Worm (Caenorhabditis elegans) whole organism, L4 larva: Measurements from ENCODE around the gene srv-3.

Experiments used
- D1046.2 ChIP-seq: fragments of 200-800 bp; sonication (Bioruptor generic); IDR thresholded peaks from 2 replicates; pipeline ENCODE4 v1.3.6; 2022; ENCODE audit warnings: missing genetic modification characterization, missing compliant biosample characterization
- F37D6.2 ChIP-seq: sonication (generic microtip); optimal IDR thresholded peaks from 2 replicates; lab custom pipeline; 2016; ENCODE audit warnings: mild to moderate bottlenecking, missing genetic modification characterization, missing compliant biosample characterization
- F44E2.7 ChIP-seq: fragments of 200-800 bp; sonication (Bioruptor generic); IDR thresholded peaks from 2 replicates; pipeline ENCODE4 v2.1.2; 2022; ENCODE audit warnings: missing genetic modification characterization, missing compliant biosample characterization
- R02D3.7 ChIP-seq: fragments of 150-350 bp; sonication (generic microtip); optimal IDR thresholded peaks from 3 replicates; lab custom pipeline; 2014; ENCODE audit warnings: missing biosample characterization, missing genetic modification characterization
- Y75B8A.6 ChIP-seq: fragments of 200-800 bp; sonication (Bioruptor generic); IDR thresholded peaks from 2 replicates; pipeline ENCODE4 v1.3.6; 2022; ENCODE audit warnings: missing genetic modification reagents, missing genetic modification characterization, missing compliant biosample characterization
- ZK337.2 ChIP-seq: fragments of 200-800 bp; sonication (Bioruptor generic); IDR thresholded peaks from 2 replicates; pipeline ENCODE4 v1.3.6; 2022; ENCODE audit warnings: missing genetic modification reagents, missing genetic modification characterization, missing compliant biosample characterization
- aha-1 ChIP-seq: fragments of 150-350 bp; peaks from one replicate; lab custom pipeline; 2014; ENCODE audit warnings: missing biosample characterization, missing genetic modification characterization
- ama-1 ChIP-seq: fragments of 150-350 bp; optimal IDR thresholded peaks from 2 replicates; lab custom pipeline; 2014; ENCODE audit warnings: inconsistent platforms, mixed read lengths
- ceh-20 ChIP-seq: fragments of 200-800 bp; sonication (Bioruptor generic); IDR thresholded peaks from 2 replicates; pipeline ENCODE4 v1.3.6; 2022; ENCODE audit warnings: missing genetic modification reagents, missing genetic modification characterization, missing compliant biosample characterization
- ceh-32 ChIP-seq: sonication (generic microtip); optimal IDR thresholded peaks from 2 replicates; lab custom pipeline; 2016; ENCODE audit warnings: mild to moderate bottlenecking, missing genetic modification characterization, missing compliant biosample characterization; ENCODE audit not compliant: poor library complexity
- ces-1 ChIP-seq: fragments of 150-350 bp; sonication (generic microtip); optimal IDR thresholded peaks from 4 replicates; lab custom pipeline; 2014; ENCODE audit warnings: missing biosample characterization, missing genetic modification reagents, missing genetic modification characterization
- daf-16 ChIP-seq, 3 experiments: sonication (generic microtip); optimal IDR thresholded peaks; 2 replicates each; lab custom pipeline; 2016 to 2017; ENCODE audit warnings: missing genetic modification characterization in 3 of 3, missing genetic modification reagents in 3 of 3, mild to moderate bottlenecking in 2 of 3, missing compliant biosample characterization in 2 of 3, missing biosample characterization in 1 of 3, moderate library complexity in 1 of 3
- dmd-6 ChIP-seq: fragments of 200-800 bp; sonication (Bioruptor generic); IDR thresholded peaks from 2 replicates; pipeline ENCODE4 v1.3.6; 2022; ENCODE audit warnings: missing genetic modification reagents, missing genetic modification characterization, missing compliant biosample characterization
- dmd-8 ChIP-seq: fragments of 200-800 bp; sonication (Bioruptor generic); IDR thresholded peaks from 2 replicates; pipeline ENCODE4 v1.3.6; 2022; ENCODE audit warnings: missing genetic modification characterization, missing compliant biosample characterization
- dmd-9 ChIP-seq: fragments of 200-800 bp; sonication (Bioruptor generic); IDR thresholded peaks from 2 replicates; pipeline ENCODE4 v1.3.6; 2022; ENCODE audit warnings: missing genetic modification reagents, missing genetic modification characterization, missing compliant biosample characterization
- duxl-1 ChIP-seq: sonication (generic microtip); optimal IDR thresholded peaks from 2 replicates; lab custom pipeline; 2016; ENCODE audit warnings: mild to moderate bottlenecking, missing genetic modification characterization, moderate library complexity, missing compliant biosample characterization; ENCODE audit not compliant: poor library complexity
- dve-1 ChIP-seq: sonication (generic microtip); optimal IDR thresholded peaks from 2 replicates; lab custom pipeline; 2017; ENCODE audit warnings: antibody characterized with exemption, mild to moderate bottlenecking, missing genetic modification characterization, missing compliant biosample characterization; ENCODE audit not compliant: insufficient read depth
- egl-27 ChIP-seq: sonication (generic microtip); optimal IDR thresholded peaks from 3 replicates; lab custom pipeline; 2017; ENCODE audit warnings: missing biosample characterization, missing genetic modification reagents, missing genetic modification characterization
- hlh-11 ChIP-seq: fragments of 200-800 bp; sonication (Bioruptor generic); optimal IDR thresholded peaks from 2 replicates; lab custom pipeline; 2018; ENCODE audit warnings: mild to moderate bottlenecking, missing genetic modification characterization, missing compliant biosample characterization
- hlh-30 ChIP-seq: sonication (generic microtip); optimal IDR thresholded peaks from 2 replicates; lab custom pipeline; 2017; ENCODE audit warnings: antibody characterized with exemption, mild to moderate bottlenecking, missing genetic modification characterization, missing compliant biosample characterization; ENCODE audit not compliant: insufficient read depth
- lin-1 ChIP-seq: fragments of 200-800 bp; sonication (Bioruptor generic); IDR thresholded peaks from 2 replicates; pipeline ENCODE4 v1.3.6; 2022; ENCODE audit warnings: missing genetic modification reagents, missing genetic modification characterization, missing compliant biosample characterization
- lin-13 ChIP-seq: fragments of 150-350 bp; optimal IDR thresholded peaks from 2 replicates; lab custom pipeline; 2014; ENCODE audit warnings: missing biosample characterization, missing genetic modification reagents, missing genetic modification characterization
- lsy-2 ChIP-seq, 2 experiments: fragments of 150-350 bp in 1 of 2; sonication (generic microtip) in 1 of 2; optimal IDR thresholded peaks; 2 replicates each; lab custom pipeline; 2014 to 2017; ENCODE audit warnings: missing biosample characterization in 2 of 2, missing genetic modification characterization in 2 of 2
- madf-9 ChIP-seq: fragments of 200-800 bp; sonication (Bioruptor generic); conservative IDR thresholded peaks from 2 replicates; pipeline ENCODE4 v1.3.6; 2022; ENCODE audit warnings: missing genetic modification reagents, missing genetic modification characterization, missing compliant biosample characterization
- mes-2 ChIP-seq: sonication (generic microtip); optimal IDR thresholded peaks from 2 replicates; lab custom pipeline; 2016; ENCODE audit warnings: missing genotype, mild to moderate bottlenecking, missing genetic modification characterization, missing compliant biosample characterization; ENCODE audit not compliant: poor library complexity, severe bottlenecking
- mxl-3 ChIP-seq: fragments of 200-800 bp; sonication (Bioruptor generic); optimal IDR thresholded peaks from 2 replicates; lab custom pipeline; 2018; ENCODE audit warnings: mild to moderate bottlenecking, missing genetic modification characterization, missing compliant biosample characterization
- nhr-102 ChIP-seq: sonication (generic microtip); optimal IDR thresholded peaks from 2 replicates; lab custom pipeline; 2016; ENCODE audit warnings: mild to moderate bottlenecking, missing genetic modification characterization, moderate library complexity, missing compliant biosample characterization
- nhr-111 ChIP-seq: fragments of 200-800 bp; sonication (Bioruptor generic); optimal IDR thresholded peaks from 2 replicates; lab custom pipeline; 2018; ENCODE audit warnings: mild to moderate bottlenecking, missing genetic modification characterization, missing compliant biosample characterization
- nhr-28 ChIP-seq: fragments of 150-350 bp; optimal IDR thresholded peaks from 2 replicates; lab custom pipeline; 2014; ENCODE audit warnings: missing biosample characterization, missing genetic modification characterization
- nhr-41 ChIP-seq: fragments of 200-800 bp; sonication (Bioruptor generic); IDR thresholded peaks from 2 replicates; pipeline ENCODE4 v1.3.6; 2022; ENCODE audit warnings: missing genetic modification reagents, missing genetic modification characterization, missing compliant biosample characterization
- nhr-48 ChIP-seq: sonication (generic microtip); optimal IDR thresholded peaks from 2 replicates; lab custom pipeline; 2016; ENCODE audit warnings: mild to moderate bottlenecking, missing genetic modification characterization, missing compliant biosample characterization
- nhr-77 ChIP-seq: fragments of 150-350 bp; optimal IDR thresholded peaks from 2 replicates; lab custom pipeline; 2014; ENCODE audit warnings: missing biosample characterization, missing genetic modification characterization
- php-3 ChIP-seq: fragments of 200-800 bp; sonication (Bioruptor generic); IDR thresholded peaks from 2 replicates; pipeline ENCODE4 v1.3.6; 2022; ENCODE audit warnings: missing genetic modification reagents, missing genetic modification characterization, missing compliant biosample characterization
- pqm-1 ChIP-seq: sonication (generic microtip); optimal IDR thresholded peaks from 2 replicates; lab custom pipeline; 2017; ENCODE audit warnings: missing biosample characterization, missing genetic modification characterization
- rbr-2 ChIP-seq: sonication (generic microtip); optimal IDR thresholded peaks from 2 replicates; lab custom pipeline; 2016; ENCODE audit warnings: missing genotype, missing genetic modification characterization, missing compliant biosample characterization
- sdz-12 ChIP-seq: fragments of 200-800 bp; sonication (Bioruptor generic); optimal IDR thresholded peaks from 2 replicates; lab custom pipeline; 2018; ENCODE audit warnings: mild to moderate bottlenecking, missing genetic modification characterization, missing compliant biosample characterization
- snpc-1.2 ChIP-seq: fragments of 200-800 bp; sonication (Bioruptor generic); IDR thresholded peaks from 2 replicates; pipeline ENCODE4 v1.3.6; 2022; ENCODE audit warnings: missing genetic modification reagents, missing genetic modification characterization, missing compliant biosample characterization
- spr-1 ChIP-seq: sonication (generic microtip); optimal IDR thresholded peaks from 2 replicates; lab custom pipeline; 2016; ENCODE audit warnings: mild to moderate bottlenecking, missing genetic modification characterization, missing compliant biosample characterization
- tag-97 ChIP-seq: fragments of 200-800 bp; sonication (Bioruptor generic); IDR thresholded peaks from 2 replicates; pipeline ENCODE4 v1.3.6; 2022; ENCODE audit warnings: missing genetic modification characterization, missing compliant biosample characterization
- tra-1 ChIP-seq: fragments of 200-800 bp; sonication (Bioruptor generic); IDR thresholded peaks from 2 replicates; pipeline ENCODE4 v1.3.6; 2022; ENCODE audit warnings: missing genetic modification reagents, missing genetic modification characterization, missing compliant biosample characterization
- unc-130 ChIP-seq: sonication (generic microtip); optimal IDR thresholded peaks from 2 replicates; lab custom pipeline; 2016; ENCODE audit warnings: missing genetic modification reagents, missing genetic modification characterization, missing compliant biosample characterization
- unc-62 ChIP-seq, 3 experiments: fragments of 150-350 bp in 1 of 3; sonication (generic microtip); optimal IDR thresholded peaks in 2 of 3; peaks in 1 of 3; 1 replicate in 1 of 3; 2 replicates in 2 of 3; lab custom pipeline; 2014 to 2017; ENCODE audit warnings: missing biosample characterization in 3 of 3, missing genetic modification characterization in 3 of 3, missing genetic modification reagents in 3 of 3, missing genotype in 1 of 3
- vab-7 ChIP-seq: fragments of 200-800 bp; sonication (Bioruptor generic); IDR thresholded peaks from 2 replicates; pipeline ENCODE4 v1.3.6; 2022; ENCODE audit warnings: missing genetic modification reagents, missing genetic modification characterization, missing compliant biosample characterization
- zip-11 ChIP-seq: fragments of 200-800 bp; sonication (Bioruptor generic); IDR thresholded peaks from 2 replicates; pipeline ENCODE4 v1.3.6; 2022; ENCODE audit warnings: missing genetic modification characterization, missing compliant biosample characterization

Gene srv-3

ce11 chrV:19708849-19709248, at the start of gene srv-3:
srv-3 (minus strand) TSS chrV:19708949.
- TF ChIP-seq spr-1 (tag; lab: Kevin White, UChicago) (no peak), hlh-30 (tag; lab: Kevin White, UChicago) (no peak), ZK337.2 (GFP tag; lab: Robert Waterston, UW) (no peak), hlh-11 (tag; lab: Kevin White, UChicago) (no peak), ceh-32 (tag; lab: Kevin White, UChicago) (no peak), tra-1 (GFP tag; lab: Robert Waterston, UW) (no peak)

ce11 chrV:19756253-19756652, 47.5 kb upstream of the srv-3 start, which contains the start of gene W04E12.9:
W04E12.9 (plus strand) TSS chrV:19756553.
- TF ChIP-seq nhr-111 (no peak), snpc-1.2 (no peak), egl-27 (tag; lab: Kevin White, UChicago) (no peak), R02D3.7 (no peak), spr-1 (tag; lab: Kevin White, UChicago) (no peak), sdz-12 (GFP tag; lab: Kevin White, UChicago) (no peak), nhr-102 (no peak), aha-1 (tag; lab: Kevin White, UChicago) (no peak), F37D6.2 (tag; lab: Kevin White, UChicago) (no peak), D1046.2 (GFP tag; lab: Robert Waterston, UW) (no peak), zip-11 (GFP tag; lab: Robert Waterston, UW) (no peak), unc-130 (GFP tag; lab: Kevin White, UChicago) (no peak), hlh-30 (tag; lab: Kevin White, UChicago) (no peak), mes-2 (tag; lab: Kevin White, UChicago) (no peak), dve-1 (tag; lab: Kevin White, UChicago) (no peak), nhr-48 (tag; lab: Kevin White, UChicago) (no peak), vab-7 (GFP tag; lab: Robert Waterston, UW) (no peak), nhr-41 (GFP tag; lab: Robert Waterston, UW) (no peak), rbr-2 (tag; lab: Kevin White, UChicago) (no peak)

- TF ChIP-seq nhr-28 (tag; lab: Kevin White, UChicago), result peak; percentile 75
- TF ChIP-seq ama-1 (lab: Kevin White, UChicago), result no peak
- peak; percentile 95 for TF ChIP-seq dmd-6 (GFP tag; lab: Robert Waterston, UW)
- no peak for TF ChIP-seq tag-97
- no peak for TF ChIP-seq nhr-48 (tag; lab: Kevin White, UChicago)
- TF ChIP-seq duxl-1 (tag; lab: Kevin White, UChicago), result no peak
- TF ChIP-seq F37D6.2 (tag; lab: Kevin White, UChicago), result no peak
- TF ChIP-seq F44E2.7 (GFP tag; lab: Robert Waterston, UW), result no peak
- TF ChIP-seq hlh-11 (tag; lab: Kevin White, UChicago), result peak; percentile 68
- no peak for TF ChIP-seq madf-9 (GFP tag; lab: Robert Waterston, UW)
- TF ChIP-seq lin-13 (GFP tag; lab: Kevin White, UChicago), result no peak
- no peak for TF ChIP-seq R02D3.7
- no peak for TF ChIP-seq Y75B8A.6
- TF ChIP-seq pqm-1 (tag; lab: Kevin White, UChicago), result peak; percentile 84
- TF ChIP-seq dve-1 (tag; lab: Kevin White, UChicago), result peak; percentile 35
- TF ChIP-seq ces-1, result no peak
- TF ChIP-seq daf-16 (GFP tag; optimal IDR thresholded peaks at IDR 0.05; lab: Kevin White, UChicago), result no peak
- TF ChIP-seq daf-16 (tag; optimal IDR thresholded peaks at IDR 0.05; lab: Kevin White, UChicago), result peak; percentile 51
- TF ChIP-seq php-3 (GFP tag; lab: Robert Waterston, UW), result peak; percentile 80
- peak; percentile 25 for TF ChIP-seq nhr-77 (tag; lab: Kevin White, UChicago)
- TF ChIP-seq dmd-9 (GFP tag; lab: Robert Waterston, UW), result no peak
- 0 out of 2 replicates have a peak, but pooled peaks have one; percentile 14 for TF ChIP-seq lin-1 (GFP tag; lab: Robert Waterston, UW)
- TF ChIP-seq dmd-8 (GFP tag; lab: Robert Waterston, UW), result no peak
- TF ChIP-seq ceh-20 (GFP tag; lab: Robert Waterston, UW), result no peak
- TF ChIP-seq unc-62 (GFP tag; optimal IDR thresholded peaks at IDR 0.05 in 1 of 2; lab: Kevin White, UChicago), result no peak
- no peak for TF ChIP-seq unc-62 (tag; optimal IDR thresholded peaks at IDR 0.05; lab: Kevin White, UChicago)
- peak; percentile 89 for TF ChIP-seq mxl-3 (GFP tag; lab: Kevin White, UChicago)
- no peak for TF ChIP-seq lsy-2 (tag; optimal IDR thresholded peaks at IDR 0.05; lab: Kevin White, UChicago)
Measured at ce11 chrV:19755260-19755659, 46.5 kb upstream of the srv-3 start, which contains the start of gene clec-50. clec-50 (minus strand) TSS chrV:19755368.
